Fruit fly (Drosophila melanogaster): ENCODE data around the gene CG3598.

dm6 chrX:2980290-2980689 is 43.5 kb downstream of the CG3598 start:
- no peak for TF ChIP-seq CG9948 (tag; optimal IDR thresholded peaks at IDR 0.05)
- TF ChIP-seq EcR (GFP tag; optimal IDR thresholded peaks at IDR 0.05) = no peak
- no peak for TF ChIP-seq CG14655 (GFP tag; optimal IDR thresholded peaks at IDR 0.05)
- TF ChIP-seq rn (GFP tag; IDR thresholded peaks at IDR 0.05) = no peak
- no peak for TF ChIP-seq CG13204 (GFP tag; optimal IDR thresholded peaks at IDR 0.05)
- no peak for TF ChIP-seq gl (tag; optimal IDR thresholded peaks at IDR 0.05)
- TF ChIP-seq CG34367 (tag; optimal IDR thresholded peaks at IDR 0.05) = no peak
